Fruit fly (Drosophila melanogaster): ENCODE results near the gene topi.

Gene topi

DNA sequence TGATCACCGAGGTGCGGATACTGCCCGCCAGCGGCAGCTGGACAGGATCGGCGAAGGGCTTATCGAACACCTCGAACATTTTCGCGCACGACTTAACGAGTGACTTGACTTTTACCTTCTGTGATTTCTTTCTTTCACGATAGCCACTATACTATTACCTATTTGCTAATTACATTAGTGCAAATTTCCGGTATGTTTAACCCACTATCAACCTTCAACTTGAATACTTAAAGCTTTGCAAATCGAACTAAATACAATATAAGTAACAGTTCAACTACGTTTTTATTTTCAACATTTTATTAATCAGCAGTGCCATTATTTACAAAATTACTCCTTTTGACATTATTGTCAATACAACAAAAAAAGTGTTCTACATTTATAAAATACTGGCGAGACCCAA, 42.0 kb downstream of the topi start, which contains the start of gene CG16904:
TSS of gene CG16904 (minus strand) at position 101 of the 400 bp plus-strand sequence.
- TF ChIP-seq h (optimal IDR thresholded peaks at IDR 0.05) = no peak
- TF ChIP-seq Sin3A (optimal IDR thresholded peaks at IDR 0.05) = no peak
- no peak for TF ChIP-seq ttk (optimal IDR thresholded peaks at IDR 0.05)
- no peak for TF ChIP-seq Myc (optimal IDR thresholded peaks at IDR 0.05)
- TF ChIP-seq insv (optimal IDR thresholded peaks at IDR 0.05) = no peak
- TF ChIP-seq psq (optimal IDR thresholded peaks at IDR 0.05) = no peak

DNA sequence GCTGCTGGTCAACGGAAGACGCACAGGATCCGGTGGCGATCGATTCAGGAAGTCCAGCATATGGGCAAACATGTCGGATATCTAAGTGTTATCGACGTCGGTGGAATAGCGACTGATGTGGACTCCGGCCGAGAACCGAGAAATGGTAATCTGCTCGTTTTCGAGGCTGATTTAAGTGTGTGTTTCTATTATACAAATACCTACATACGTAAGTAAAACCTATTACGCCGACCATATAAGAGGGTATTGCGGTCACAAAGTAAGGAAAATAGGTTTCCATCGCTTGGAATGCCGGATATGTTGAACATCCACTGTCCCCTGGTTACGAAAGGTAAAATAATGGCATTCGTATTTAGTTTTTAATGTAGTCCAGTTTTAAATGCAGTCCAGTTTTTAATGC, 43.4 kb downstream of the topi start, which contains the start of gene CG9459:
TSS of gene CG9459 (minus strand) at position 101 of the 400 bp plus-strand sequence.
- TF ChIP-seq h (optimal IDR thresholded peaks at IDR 0.05) (no peak), Sin3A (optimal IDR thresholded peaks at IDR 0.05) (no peak), psq (optimal IDR thresholded peaks at IDR 0.05) (no peak)

DNA sequence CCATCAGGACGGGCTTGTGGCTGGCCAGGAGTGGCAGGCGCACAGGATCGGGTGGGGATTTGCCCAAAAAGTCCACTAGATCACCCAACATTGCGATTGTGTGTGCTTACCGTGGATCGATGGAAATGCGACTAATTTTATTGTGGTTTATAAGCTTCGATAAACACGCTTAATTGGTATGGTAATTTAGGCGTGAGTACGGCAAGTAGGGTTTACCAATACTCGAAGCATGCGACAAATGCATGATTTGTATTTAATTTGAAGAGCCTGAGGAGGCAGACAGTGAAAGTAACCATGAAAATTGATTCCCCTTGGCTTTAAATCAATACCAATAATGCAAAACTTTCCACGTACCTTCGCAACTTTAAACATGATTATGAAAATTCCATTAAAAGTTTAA, 44.9 kb downstream of the topi start, which contains the start of gene CG9458:
TSS of gene CG9458 (minus strand) at position 101 of the 400 bp plus-strand sequence.
- TF ChIP-seq insv (optimal IDR thresholded peaks at IDR 0.05) (no peak), ttk (optimal IDR thresholded peaks at IDR 0.05) (no peak), Myc (optimal IDR thresholded peaks at IDR 0.05) (no peak), h (optimal IDR thresholded peaks at IDR 0.05) (no peak), Sin3A (optimal IDR thresholded peaks at IDR 0.05) (no peak), psq (optimal IDR thresholded peaks at IDR 0.05) (no peak)

DNA sequence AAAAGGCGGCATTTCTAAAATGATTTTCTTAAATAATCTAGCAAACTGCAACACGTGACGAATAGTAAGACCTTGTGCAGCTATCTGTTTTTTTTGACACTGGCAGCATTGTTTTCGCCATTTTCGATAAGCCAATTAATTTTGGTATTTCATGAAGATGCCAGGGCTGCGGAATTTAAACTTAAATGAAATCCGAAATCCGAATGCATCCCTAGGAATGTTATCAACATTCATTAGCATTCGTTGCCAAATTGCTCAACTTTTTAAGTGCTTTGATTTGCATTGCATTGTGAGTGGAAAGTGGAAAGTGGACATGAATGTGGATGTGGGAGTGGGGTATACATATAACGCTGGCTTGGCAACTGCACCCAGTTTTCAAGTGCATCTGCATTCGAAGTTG, 46.2 kb downstream of the topi start, which contains the start of gene CG42857:
TSS of gene CG42857 (minus strand) at position 101 of the 400 bp plus-strand sequence.
- TF ChIP-seq psq (optimal IDR thresholded peaks at IDR 0.05) (no peak), Sin3A (optimal IDR thresholded peaks at IDR 0.05) (no peak), Myc (optimal IDR thresholded peaks at IDR 0.05) (no peak), insv (optimal IDR thresholded peaks at IDR 0.05) (no peak), ttk (optimal IDR thresholded peaks at IDR 0.05) (no peak), h (optimal IDR thresholded peaks at IDR 0.05) (no peak)

DNA sequence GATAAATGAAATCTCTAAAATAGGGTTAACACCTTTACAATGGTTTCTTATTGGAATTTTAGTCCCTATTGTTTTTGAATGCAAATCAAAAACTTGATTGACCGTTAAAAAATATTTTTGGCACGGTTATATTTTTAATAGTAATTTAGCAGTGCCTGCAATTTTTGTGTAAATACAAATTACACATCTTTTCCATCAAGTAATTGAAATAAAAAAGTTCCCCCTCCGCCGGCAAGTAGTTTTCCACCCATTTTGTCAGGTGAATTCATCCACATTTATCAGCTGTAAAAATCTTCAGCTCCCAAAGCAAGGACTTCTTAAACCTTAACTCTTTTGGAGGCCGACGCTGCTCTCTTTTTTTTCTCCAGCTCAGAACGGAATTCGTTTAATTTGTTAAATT, 48.8 kb downstream of the topi start, which contains the start of gene CG34302:
TSS of gene CG34302 (minus strand) at position 101 of the 400 bp plus-strand sequence.
- TF ChIP-seq Sin3A (optimal IDR thresholded peaks at IDR 0.05) (no peak), Myc (optimal IDR thresholded peaks at IDR 0.05) (no peak), h (optimal IDR thresholded peaks at IDR 0.05) (no peak), insv (optimal IDR thresholded peaks at IDR 0.05) (no peak), ttk (optimal IDR thresholded peaks at IDR 0.05) (no peak), psq (optimal IDR thresholded peaks at IDR 0.05) (no peak)

Data from Kc167 (cell line).